Fruit fly (Drosophila melanogaster) whole organism, embryonic: ENCODE measurements around the gene ATPsyngamma.
A peak's percentile ranks its signal among the peaks of the same experiment; 100 is the strongest.

Source experiments
- Adf1 ChIP-seq: fragments of 200-800 bp; sonication (Bioruptor generic); IDR thresholded peaks from 2 replicates; pipeline ENCODE4 v1.3.6; 2022; ENCODE audit warnings: missing biosample characterization, missing genetic modification characterization
- Antp ChIP-seq: fragments of 200-800 bp; sonication (Bioruptor generic); optimal IDR thresholded peaks from 3 replicates; lab custom pipeline; 2016; ENCODE audit warnings: missing biosample characterization, missing genetic modification characterization
- Atf-2 ChIP-seq: fragments of 200-800 bp; sonication (Bioruptor generic); optimal IDR thresholded peaks from 2 replicates; lab custom pipeline; 2016; ENCODE audit warnings: missing biosample characterization, missing genetic modification characterization
- Atf3 ChIP-seq: fragments of 200-800 bp; sonication (Bioruptor generic); optimal IDR thresholded peaks from 3 replicates; lab custom pipeline; 2016; ENCODE audit warnings: missing biosample characterization, missing genetic modification characterization
- B-H2 ChIP-seq: fragments of 200-800 bp; sonication (Bioruptor generic); optimal IDR thresholded peaks from 2 replicates; lab custom pipeline; 2018; ENCODE audit warnings: missing biosample characterization, mild to moderate bottlenecking, missing genetic modification characterization
- Bteb2 ChIP-seq: fragments of 200-800 bp; sonication (Bioruptor generic); optimal IDR thresholded peaks from 2 replicates; lab custom pipeline; 2016; ENCODE audit warnings: missing biosample characterization, missing genetic modification characterization
- CG11695 ChIP-seq: fragments of 200-800 bp; sonication (Bioruptor generic); IDR thresholded peaks from 3 replicates; pipeline ENCODE4 v1.3.6; 2022; ENCODE audit warnings: missing biosample characterization, missing genetic modification characterization
- CG12219 ChIP-seq: fragments of 200-800 bp; sonication (Bioruptor generic); optimal IDR thresholded peaks from 3 replicates; lab custom pipeline; 2018; ENCODE audit warnings: missing biosample characterization, mild to moderate bottlenecking, missing genetic modification characterization
- CG12769 ChIP-seq: fragments of 200-800 bp; sonication (Bioruptor generic); optimal IDR thresholded peaks from 2 replicates; lab custom pipeline; 2019; ENCODE audit warnings: missing biosample characterization, mild to moderate bottlenecking, missing genetic modification characterization, moderate library complexity
- CG14050 ChIP-seq: fragments of 200-800 bp; sonication (Bioruptor generic); IDR thresholded peaks from 3 replicates; pipeline ENCODE4 v1.3.6; 2022; ENCODE audit warnings: missing biosample characterization, missing genetic modification characterization
- CG14860 ChIP-seq: fragments of 200-800 bp; sonication (Bioruptor generic); IDR thresholded peaks from 3 replicates; pipeline ENCODE4 v1.3.6; 2022; ENCODE audit warnings: missing biosample characterization, missing genetic modification characterization; ENCODE audit not compliant: partially characterized antibody
- CG14965 ChIP-seq: fragments of 200-800 bp; sonication (Bioruptor generic); optimal IDR thresholded peaks from 2 replicates; lab custom pipeline; 2016; ENCODE audit warnings: missing biosample characterization, missing genetic modification characterization, borderline replicate concordance
- CG15479 ChIP-seq: fragments of 200-800 bp; sonication (Bioruptor generic); optimal IDR thresholded peaks from 3 replicates; lab custom pipeline; 2019; ENCODE audit warnings: missing biosample characterization, mild to moderate bottlenecking, missing genetic modification characterization, moderate library complexity
- CG17186 ChIP-seq: fragments of 200-800 bp; sonication (Bioruptor generic); optimal IDR thresholded peaks from 3 replicates; lab custom pipeline; 2017; ENCODE audit warnings: missing biosample characterization, missing genetic modification reagents, missing genetic modification characterization
- CG17361 ChIP-seq: fragments of 200-800 bp; sonication (Bioruptor generic); IDR thresholded peaks from 3 replicates; pipeline ENCODE4 v1.3.6; 2022; ENCODE audit warnings: missing biosample characterization, missing genetic modification characterization
- CG2129 ChIP-seq: fragments of 200-800 bp; sonication (Bioruptor generic); IDR thresholded peaks from 2 replicates; pipeline ENCODE4 v1.3.6; 2022; ENCODE audit warnings: missing biosample characterization, missing genetic modification characterization; ENCODE audit not compliant: partially characterized antibody
- CG32532 ChIP-seq: fragments of 200-800 bp; sonication (Bioruptor generic); IDR thresholded peaks from 2 replicates; pipeline ENCODE4 v1.3.6; 2022; ENCODE audit warnings: missing biosample characterization, missing genetic modification characterization
- CG3847 ChIP-seq: fragments of 200-800 bp; sonication (Bioruptor generic); IDR thresholded peaks from 2 replicates; pipeline ENCODE4 v1.3.6; 2022; ENCODE audit warnings: missing biosample characterization, missing genetic modification characterization
- CG42726 ChIP-seq: fragments of 200-800 bp; sonication (Bioruptor generic); IDR thresholded peaks from 2 replicates; pipeline ENCODE4 v1.3.6; 2022; ENCODE audit warnings: missing biosample characterization, missing genetic modification characterization; ENCODE audit not compliant: partially characterized antibody
- CG4328 ChIP-seq: fragments of 200-800 bp; sonication (Bioruptor generic); optimal IDR thresholded peaks from 3 replicates; lab custom pipeline; 2017; ENCODE audit warnings: missing biosample characterization, missing genetic modification reagents, missing genetic modification characterization
- CG5180 ChIP-seq: fragments of 200-800 bp; sonication (Bioruptor generic); optimal IDR thresholded peaks from 3 replicates; lab custom pipeline; 2017; ENCODE audit warnings: missing biosample characterization, missing genetic modification characterization, mild to moderate bottlenecking, moderate library complexity, missing genetic modification reagents
- CG5953 ChIP-seq: fragments of 200-800 bp; sonication (Bioruptor generic); IDR thresholded peaks from 2 replicates; pipeline ENCODE4 v1.3.6; 2022; ENCODE audit warnings: missing biosample characterization, missing genetic modification characterization
- CG6175 ChIP-seq: fragments of 200-800 bp; sonication (Bioruptor generic); IDR thresholded peaks from 3 replicates; pipeline ENCODE4 v1.3.6; 2022; ENCODE audit warnings: missing biosample characterization, missing genetic modification characterization
- CG7357 ChIP-seq: fragments of 200-800 bp; sonication (Bioruptor generic); IDR thresholded peaks from 3 replicates; pipeline ENCODE4 v1.3.6; 2022; ENCODE audit warnings: missing biosample characterization, missing genetic modification characterization
- CG7372 ChIP-seq: fragments of 200-800 bp; sonication (Bioruptor generic); IDR thresholded peaks from 2 replicates; pipeline ENCODE4 v1.3.6; 2022; ENCODE audit warnings: missing biosample characterization, missing genetic modification characterization
- CG9932 ChIP-seq: fragments of 200-800 bp; sonication (Bioruptor generic); IDR thresholded peaks from 2 replicates; pipeline ENCODE4 v1.3.6; 2022; ENCODE audit warnings: missing biosample characterization, missing genetic modification characterization
- Dbx ChIP-seq: fragments of 200-800 bp; sonication (Bioruptor generic); IDR thresholded peaks from 3 replicates; pipeline ENCODE4 v1.3.6; 2022; ENCODE audit warnings: missing biosample characterization, missing genetic modification characterization
- Dp ChIP-seq: fragments of 200-800 bp; sonication (Bioruptor generic); optimal IDR thresholded peaks from 2 replicates; lab custom pipeline; 2018; ENCODE audit warnings: missing biosample characterization, mild to moderate bottlenecking, missing genetic modification characterization, moderate library complexity
- HLH4C ChIP-seq: fragments of 200-800 bp; sonication (Bioruptor generic); IDR thresholded peaks from 3 replicates; pipeline ENCODE4 v1.3.6; 2022; ENCODE audit warnings: missing biosample characterization, missing genetic modification characterization; ENCODE audit not compliant: partially characterized antibody
- HLHmδ ChIP-seq: fragments of 200-800 bp; sonication (Bioruptor generic); optimal IDR thresholded peaks from 2 replicates; lab custom pipeline; 2018; ENCODE audit warnings: missing biosample characterization, mild to moderate bottlenecking, missing genetic modification characterization, moderate library complexity
- Hand ChIP-seq: fragments of 200-800 bp; sonication (Bioruptor generic); optimal IDR thresholded peaks from 2 replicates; lab custom pipeline; 2017; ENCODE audit warnings: mild to moderate bottlenecking, missing biosample characterization, missing genetic modification reagents, missing genetic modification characterization
- Jarid2 ChIP-seq: fragments of 200-800 bp; sonication (Bioruptor generic); optimal IDR thresholded peaks from 3 replicates; lab custom pipeline; 2017; ENCODE audit warnings: mild to moderate bottlenecking, missing biosample characterization, missing genetic modification reagents, missing genetic modification characterization
- Meics ChIP-seq: fragments of 200-800 bp; sonication (Bioruptor generic); optimal IDR thresholded peaks from 2 replicates; lab custom pipeline; 2017; ENCODE audit warnings: missing biosample characterization, mild to moderate bottlenecking, missing genetic modification characterization
- Scr ChIP-seq: fragments of 200-800 bp; sonication (Bioruptor generic); IDR thresholded peaks from 2 replicates; pipeline ENCODE4 v1.3.6; 2022; ENCODE audit warnings: missing biosample characterization, missing genetic modification characterization; ENCODE audit not compliant: partially characterized antibody
- Sry-δ ChIP-seq: fragments of 200-800 bp; sonication (Bioruptor generic); optimal IDR thresholded peaks from 2 replicates; lab custom pipeline; 2016; ENCODE audit warnings: missing biosample characterization, missing genetic modification characterization
- bab2 ChIP-seq: fragments of 200-800 bp; sonication (Bioruptor generic); optimal IDR thresholded peaks from 2 replicates; lab custom pipeline; 2016; ENCODE audit warnings: missing biosample characterization, missing genetic modification characterization
- ewg ChIP-seq: fragments of 200-800 bp; sonication (Bioruptor generic); optimal IDR thresholded peaks from 3 replicates; lab custom pipeline; 2017; ENCODE audit warnings: mild to moderate bottlenecking, missing biosample characterization, missing genetic modification reagents, missing genetic modification characterization
- gro ChIP-seq: fragments of 200-800 bp; sonication (Bioruptor generic); optimal IDR thresholded peaks from 2 replicates; lab custom pipeline; 2016; ENCODE audit warnings: missing biosample characterization, missing genetic modification characterization
- ham ChIP-seq: fragments of 200-800 bp; sonication (Bioruptor generic); IDR thresholded peaks from 2 replicates; pipeline ENCODE4 v1.3.6; 2022; ENCODE audit warnings: missing biosample characterization, missing genetic modification characterization
- insv ChIP-seq, 2 experiments: fragments of 200-800 bp; sonication (Bioruptor generic); optimal IDR thresholded peaks; 3 replicates each; lab custom pipeline; 2016 to 2018; ENCODE audit warnings: missing biosample characterization in 2 of 2, missing genetic modification characterization in 2 of 2
- lmd ChIP-seq: fragments of 200-800 bp; sonication (Bioruptor generic); IDR thresholded peaks from 2 replicates; pipeline ENCODE4 v1.3.6; 2022; ENCODE audit warnings: missing biosample characterization, missing genetic modification characterization
- lov ChIP-seq, 2 experiments: fragments of 200-800 bp in 1 of 2; fragments of >200 bp in 1 of 2; sonication (Bioruptor generic) in 1 of 2; IDR thresholded peaks in 1 of 2; optimal IDR thresholded peaks in 1 of 2; 2 replicates in 1 of 2; 3 replicates in 1 of 2; pipeline versions ENCODE4 v1.3.6 to Lab custom; 2017 to 2022; ENCODE audit warnings: missing biosample characterization in 1 of 2, missing genetic modification characterization in 1 of 2
- mirr ChIP-seq: fragments of 200-800 bp; sonication (Bioruptor generic); optimal IDR thresholded peaks from 3 replicates; lab custom pipeline; 2018; ENCODE audit warnings: missing biosample characterization, mild to moderate bottlenecking, missing genetic modification characterization
- pb ChIP-seq: fragments of 200-800 bp; sonication (Bioruptor generic); optimal IDR thresholded peaks from 3 replicates; lab custom pipeline; 2016; ENCODE audit warnings: missing biosample characterization, missing genetic modification characterization
- pfk ChIP-seq: fragments of 200-800 bp; sonication (Bioruptor generic); optimal IDR thresholded peaks from 2 replicates; lab custom pipeline; 2018; ENCODE audit warnings: missing biosample characterization, mild to moderate bottlenecking, missing genetic modification characterization, moderate library complexity
- phol ChIP-seq: fragments of 200-800 bp; sonication (Bioruptor generic); optimal IDR thresholded peaks from 3 replicates; lab custom pipeline; 2018; ENCODE audit warnings: missing biosample characterization, mild to moderate bottlenecking, missing genetic modification characterization, moderate library complexity
- pum ChIP-seq: fragments of 200-800 bp; sonication (Bioruptor generic); optimal IDR thresholded peaks from 2 replicates; lab custom pipeline; 2016; ENCODE audit warnings: missing biosample characterization, missing genetic modification characterization
- row ChIP-seq: fragments of 200-800 bp; sonication (Bioruptor generic); IDR thresholded peaks from 3 replicates; pipeline ENCODE4 v1.3.6; 2022; ENCODE audit warnings: missing biosample characterization, missing genetic modification characterization
- twi ChIP-seq: fragments of 200-800 bp; optimal IDR thresholded peaks from 2 replicates; lab custom pipeline; 2019; ENCODE audit warnings: missing biosample characterization, mild to moderate bottlenecking, missing genetic modification characterization, moderate library complexity

ATPsyngamma gene

dm6 chr3R:29723048-29723656 is 25.8 kb downstream of the ATPsyngamma start, which contains the start of gene Pcd (continued):
- 0 out of 3 replicates have a peak, but pooled peaks have one; percentile 39 for TF ChIP-seq Dbx
- TF ChIP-seq row (GFP tag; lab: Robert Waterston, UW) = no peak
- TF ChIP-seq CG12219 (GFP tag; lab: Kevin White, UChicago) = no peak
- TF ChIP-seq Atf-2 (GFP tag; lab: Kevin White, UChicago) = no peak
- TF ChIP-seq pfk (GFP tag; lab: Kevin White, UChicago) = no peak
- TF ChIP-seq Antp (GFP tag; lab: Kevin White, UChicago) = no peak
- no peak for TF ChIP-seq Bteb2
- TF ChIP-seq twi (tag; lab: Kevin White, UChicago) = no peak
- TF ChIP-seq CG14050 = no peak
- no peak for TF ChIP-seq CG5953
- TF ChIP-seq mirr = peak; percentile 7
- no peak for TF ChIP-seq CG3847 (GFP tag; lab: Robert Waterston, UW)
- TF ChIP-seq Adf1 (GFP tag; lab: Robert Waterston, UW) = peak; percentile 42; the same call in 1 of the 2 replicates
- TF ChIP-seq pum (GFP tag; lab: Kevin White, UChicago) = no peak
- no peak for TF ChIP-seq CG7372 (GFP tag; lab: Robert Waterston, UW)
- TF ChIP-seq pb = no peak
- no peak for TF ChIP-seq CG14965 (GFP tag; lab: Kevin White, UChicago)
- no peak for TF ChIP-seq CG2129 (GFP tag; lab: Robert Waterston, UW)
- TF ChIP-seq Dp (GFP tag; lab: Kevin White, UChicago) = peak; percentile 88
- 0 out of 3 replicates have a peak, but pooled peaks have one; percentile 36 for TF ChIP-seq HLH4C (GFP tag; lab: Robert Waterston, UW)
- TF ChIP-seq Jarid2 (GFP tag; lab: Kevin White, UChicago) = no peak
- peak; percentile 76; the same call in 2 of the 3 replicates for TF ChIP-seq CG6175 (GFP tag; lab: Robert Waterston, UW)
- no peak for TF ChIP-seq Hand (GFP tag; lab: Kevin White, UChicago)
- TF ChIP-seq CG9932 = no peak
- no peak for TF ChIP-seq CG11695 (GFP tag; lab: Robert Waterston, UW)
- peak in 1 of 2 experiments; percentile 46 for TF ChIP-seq insv (GFP tag; optimal IDR thresholded peaks at IDR 0.05; lab: Kevin White, UChicago)
- no peak for TF ChIP-seq Atf3 (GFP tag; lab: Kevin White, UChicago)
- peak; percentile 51 for TF ChIP-seq B-H2
- TF ChIP-seq CG42726 (GFP tag; lab: Robert Waterston, UW) = 0 out of 2 replicates have a peak, but pooled peaks have one; percentile 17
- no peak for TF ChIP-seq CG7357 (GFP tag; lab: Robert Waterston, UW)
- TF ChIP-seq phol = no peak
- peak; percentile 71 for TF ChIP-seq CG12769 (tag; lab: Kevin White, UChicago)
- no peak for TF ChIP-seq lmd (GFP tag; lab: Robert Waterston, UW)
- no peak for TF ChIP-seq CG15479 (GFP tag; lab: Kevin White, UChicago)
- TF ChIP-seq ewg = peak; percentile 21
- TF ChIP-seq ham (GFP tag; lab: Robert Waterston, UW) = no peak
- TF ChIP-seq CG5180 = no peak
- no peak for TF ChIP-seq CG14860 (GFP tag; lab: Robert Waterston, UW)
- no peak for TF ChIP-seq bab2 (GFP tag; lab: Kevin White, UChicago)
- TF ChIP-seq Meics (GFP tag; lab: Kevin White, UChicago) = no peak
- TF ChIP-seq CG4328 = no peak
- no peak for TF ChIP-seq CG17186 (GFP tag; lab: Kevin White, UChicago)
- TF ChIP-seq Scr = 0 out of 2 replicates have a peak, but pooled peaks have one; percentile 17
- TF ChIP-seq CG17361 (GFP tag; lab: Robert Waterston, UW) = no peak
- peak; percentile 13; the same call in 1 of the 2 replicates for TF ChIP-seq CG32532 (GFP tag; lab: Robert Waterston, UW)
- peak; percentile 4 for TF ChIP-seq Sry-δ
- no peak for TF ChIP-seq HLHmδ (GFP tag; lab: Kevin White, UChicago)
- TF ChIP-seq lov (optimal IDR thresholded peaks at IDR 0.05; lab: Kevin White, UChicago) = no peak
- no peak for TF ChIP-seq lov (GFP tag; IDR thresholded peaks at IDR 0.05; lab: Robert Waterston, UW)
- peak; percentile 9 for TF ChIP-seq gro (GFP tag; lab: Kevin White, UChicago)
